Fruit fly (Drosophila melanogaster): ENCODE data around the gene hyd.
A peak's percentile ranks its signal among the peaks of the same experiment; 100 is the strongest.

hyd gene

dm6 chr3R:9725121-9725956 is at the start of gene hyd:
TSS of gene hyd (minus strand) at chr3R:9725615.
- TF ChIP-seq dmrt93B (GFP tag; optimal IDR thresholded peaks at IDR 0.05) (no peak), Hnf4 (GFP tag; optimal IDR thresholded peaks at IDR 0.05) (no peak), N (GFP tag; optimal IDR thresholded peaks at IDR 0.05) (peak; percentile 78), OdsH (GFP tag; optimal IDR thresholded peaks at IDR 0.05) (no peak)

- no peak for TF ChIP-seq CG32264 (GFP tag; optimal IDR thresholded peaks at IDR 0.05)
- no peak for TF ChIP-seq Sp1 (GFP tag; optimal IDR thresholded peaks at IDR 0.05)
- no peak for TF ChIP-seq N (GFP tag; optimal IDR thresholded peaks at IDR 0.05)
Measured at dm6 chr3R:9774821-9775220, 49.4 kb upstream of the hyd start, which contains the start of gene topi. TSS of gene topi (plus strand) at chr3R:9775121.

dm6 chr3R:9774147-9774546 is 48.7 kb upstream of the hyd start, which contains the start of gene Whamy:
TSS of gene Whamy (minus strand) at chr3R:9774419.
- no peak for TF ChIP-seq tai (GFP tag; optimal IDR thresholded peaks at IDR 0.05)
- TF ChIP-seq Dif (GFP tag; optimal IDR thresholded peaks at IDR 0.05; ENCODE audit: partially characterized antibody): no peak
- TF ChIP-seq woc (GFP tag; optimal IDR thresholded peaks at IDR 0.05): no peak
- peak; percentile 8 for TF ChIP-seq Jra (GFP tag; optimal IDR thresholded peaks at IDR 0.05)
- TF ChIP-seq fru (GFP tag; optimal IDR thresholded peaks at IDR 0.05): no peak
- no peak for TF ChIP-seq psq (GFP tag; optimal IDR thresholded peaks at IDR 0.05)
- no peak for TF ChIP-seq ey (GFP tag; optimal IDR thresholded peaks at IDR 0.05)
- no peak for TF ChIP-seq lola (GFP tag; optimal IDR thresholded peaks at IDR 0.05)
- no peak for TF ChIP-seq pan (optimal IDR thresholded peaks at IDR 0.05)
- peak; percentile 12 for TF ChIP-seq Hr83 (GFP tag; optimal IDR thresholded peaks at IDR 0.05; ENCODE audit: poor library complexity, severe bottlenecking)
- TF ChIP-seq Rel (GFP tag; optimal IDR thresholded peaks at IDR 0.05): no peak
- peak; percentile 93 for TF ChIP-seq Rel (tag; optimal IDR thresholded peaks at IDR 0.05)
- TF ChIP-seq Mio (GFP tag; optimal IDR thresholded peaks at IDR 0.05): no peak
- no peak for TF ChIP-seq Abd-B (GFP tag; optimal IDR thresholded peaks at IDR 0.05)
- TF ChIP-seq CG32264 (GFP tag; optimal IDR thresholded peaks at IDR 0.05): no peak
- TF ChIP-seq Sp1 (GFP tag; optimal IDR thresholded peaks at IDR 0.05): peak; percentile 27
- TF ChIP-seq GATAd (GFP tag; optimal IDR thresholded peaks at IDR 0.05): no peak
- no peak for TF ChIP-seq foxo (GFP tag; optimal IDR thresholded peaks at IDR 0.05)
- TF ChIP-seq usp (GFP tag; optimal IDR thresholded peaks at IDR 0.05): no peak
- TF ChIP-seq Dfd (GFP tag; optimal IDR thresholded peaks at IDR 0.05): no peak
- no peak for TF ChIP-seq Hnf4 (GFP tag; optimal IDR thresholded peaks at IDR 0.05)
- TF ChIP-seq Myc (optimal IDR thresholded peaks at IDR 0.05): no peak
- peak; percentile 5 for TF ChIP-seq h (GFP tag; optimal IDR thresholded peaks at IDR 0.05)
- TF ChIP-seq OdsH (GFP tag; optimal IDR thresholded peaks at IDR 0.05): peak; percentile 17
- TF ChIP-seq dsf (GFP tag; optimal IDR thresholded peaks at IDR 0.05; ENCODE audit: borderline replicate concordance): no peak
- no peak for TF ChIP-seq jim (GFP tag; optimal IDR thresholded peaks at IDR 0.05)
- TF ChIP-seq CG9705 (GFP tag; optimal IDR thresholded peaks at IDR 0.05): no peak
- TF ChIP-seq br (GFP tag; optimal IDR thresholded peaks at IDR 0.05): peak; percentile 24
- no peak for TF ChIP-seq sage (GFP tag; optimal IDR thresholded peaks at IDR 0.05)
- TF ChIP-seq Vsx2 (GFP tag; optimal IDR thresholded peaks at IDR 0.05; ENCODE audit: partially characterized antibody): no peak
- TF ChIP-seq brk (GFP tag; optimal IDR thresholded peaks at IDR 0.05): no peak
- TF ChIP-seq CrebA (GFP tag; optimal IDR thresholded peaks at IDR 0.05; ENCODE audit: borderline replicate concordance): no peak
- no peak for TF ChIP-seq dl (GFP tag; optimal IDR thresholded peaks at IDR 0.05; ENCODE audit: insufficient read depth in 1 of 2, partially characterized antibody in 2 of 2)
- no peak for TF ChIP-seq HLH106 (tag; optimal IDR thresholded peaks at IDR 0.05)
- no peak for TF ChIP-seq Hr78 (GFP tag; optimal IDR thresholded peaks at IDR 0.05)
- TF ChIP-seq rgr (GFP tag; optimal IDR thresholded peaks at IDR 0.05): peak; percentile 4

Data from whole organism, wandering third instar larva.